Fruit fly (Drosophila melanogaster): ENCODE results near the gene CG12395.

Gene CG12395

DNA sequence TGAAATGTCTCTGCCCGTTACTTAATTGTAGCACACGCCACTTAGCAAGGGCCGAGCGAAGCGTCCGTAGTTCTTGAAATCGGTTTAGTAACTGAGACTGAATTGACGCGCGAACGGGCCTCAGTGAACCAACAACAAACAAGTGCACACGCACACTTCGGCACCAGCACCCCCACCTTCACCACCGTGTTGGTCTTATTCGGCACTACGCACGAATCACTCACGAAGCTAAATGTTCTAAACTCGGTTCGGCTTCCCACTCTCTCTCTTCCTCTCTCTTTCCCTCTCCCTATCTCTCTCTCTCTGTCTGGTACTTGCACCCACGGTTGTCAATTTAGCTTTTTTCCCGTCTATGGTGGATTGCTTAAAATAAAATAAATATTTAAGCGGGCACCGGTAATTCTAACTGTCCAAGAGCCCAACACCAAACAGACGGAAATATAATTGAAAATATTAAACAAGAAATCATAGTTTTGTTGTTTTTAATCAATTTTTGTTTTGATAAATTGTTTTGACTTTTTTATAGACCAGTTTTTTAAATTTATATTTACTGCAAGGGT lies 28.8 kb upstream of the CG12395 start, which contains the start of gene Tob (continued):
- TF ChIP-seq CG10267 (tag; optimal IDR thresholded peaks at IDR 0.05) (no peak), CG17802 (tag; optimal IDR thresholded peaks at IDR 0.05) (peak; percentile 78), amos (GFP tag; IDR thresholded peaks at IDR 0.05; ENCODE audit: partially characterized antibody) (peak; percentile 53; the same call in 1 of the 2 replicates), hkb (optimal IDR thresholded peaks at IDR 0.05) (no peak), hkb (GFP tag; IDR thresholded peaks at IDR 0.05) (peak; percentile 30; the same call in 1 of the 2 replicates), CG13424 (tag; optimal IDR thresholded peaks at IDR 0.05) (no peak), CG9797 (GFP tag; optimal IDR thresholded peaks at IDR 0.05) (no peak), Hmr (GFP tag; optimal IDR thresholded peaks at IDR 0.05) (peak; percentile 19), CG14965 (GFP tag; optimal IDR thresholded peaks at IDR 0.05; ENCODE audit: borderline replicate concordance) (no peak), Deaf1 (tag; optimal IDR thresholded peaks at IDR 0.05) (peak; percentile 100), lab (GFP tag; optimal IDR thresholded peaks at IDR 0.05) (peak; percentile 55), CG6272 (GFP tag; IDR thresholded peaks at IDR 0.05) (no peak), kah (GFP tag; optimal IDR thresholded peaks at IDR 0.05) (no peak), Opbp (GFP tag; IDR thresholded peaks at IDR 0.05; ENCODE audit: partially characterized antibody) (no peak), ab (GFP tag; optimal IDR thresholded peaks at IDR 0.05) (no peak), CG1024 (GFP tag; IDR thresholded peaks at IDR 0.05) (0 out of 2 replicates have a peak, but pooled peaks have one; percentile 20), CG11093 (GFP tag; IDR thresholded peaks at IDR 0.05) (no peak), Hr51 (GFP tag; optimal IDR thresholded peaks at IDR 0.05) (peak in 1 of 2 experiments; percentile 6), YL-1 (GFP tag; optimal IDR thresholded peaks at IDR 0.05) (no peak), Elba2 (GFP tag; optimal IDR thresholded peaks at IDR 0.05) (peak; percentile 40), CG18262 (tag; optimal IDR thresholded peaks at IDR 0.05) (peak; percentile 13), jigr1 (GFP tag; IDR thresholded peaks at IDR 0.05) (no peak), CG8281 (tag; optimal IDR thresholded peaks at IDR 0.05) (no peak), CG34224 (GFP tag; IDR thresholded peaks at IDR 0.05; ENCODE audit: partially characterized antibody) (peak; percentile 20; the same call in 1 of the 3 replicates), CG15514 (GFP tag; optimal IDR thresholded peaks at IDR 0.05) (peak; percentile 62), mirr (GFP tag; optimal IDR thresholded peaks at IDR 0.05) (peak; percentile 73), sima (GFP tag; optimal IDR thresholded peaks at IDR 0.05) (no peak), Hr78 (GFP tag; optimal IDR thresholded peaks at IDR 0.05) (peak in 1 of 2 experiments; percentile 29), CG32532 (GFP tag; IDR thresholded peaks at IDR 0.05) (peak; percentile 52; the same call in 1 of the 2 replicates), zf30C (GFP tag; optimal IDR thresholded peaks at IDR 0.05) (no peak), Neu2 (GFP tag; optimal IDR thresholded peaks at IDR 0.05; ENCODE audit: borderline replicate concordance) (no peak), CG15696 (tag; optimal IDR thresholded peaks at IDR 0.05) (no peak), pros (GFP tag; optimal IDR thresholded peaks at IDR 0.05) (peak; percentile 24), oc (tag; optimal IDR thresholded peaks at IDR 0.05) (no peak), MTF-1 (GFP tag; optimal IDR thresholded peaks at IDR 0.05; ENCODE audit: borderline replicate concordance) (peak; percentile 52), Mes4 (GFP tag; optimal IDR thresholded peaks at IDR 0.05) (no peak), odd (GFP tag; optimal IDR thresholded peaks at IDR 0.05) (peak; percentile 3), fu2 (GFP tag; optimal IDR thresholded peaks at IDR 0.05) (no peak), Vsx1 (GFP tag; optimal IDR thresholded peaks at IDR 0.05) (peak; percentile 23), exex (tag; optimal IDR thresholded peaks at IDR 0.05) (peak; percentile 13), chn (GFP tag; optimal IDR thresholded peaks at IDR 0.05) (peak; percentile 3), Lhr (GFP tag; optimal IDR thresholded peaks at IDR 0.05) (no peak), dm (GFP tag; optimal IDR thresholded peaks at IDR 0.05) (no peak), ttk (GFP tag; IDR thresholded peaks at IDR 0.05) (no peak), vfl (GFP tag; optimal IDR thresholded peaks at IDR 0.05) (no peak), run (tag; optimal IDR thresholded peaks at IDR 0.05) (no peak), CG30020 (tag; optimal IDR thresholded peaks at IDR 0.05) (no peak), knrl (GFP tag; IDR thresholded peaks at IDR 0.05; ENCODE audit: partially characterized antibody) (0 out of 3 replicates have a peak, but pooled peaks have one; percentile 34)
